Fruit fly (Drosophila melanogaster) whole organism, prepupa: Measurements from ENCODE around the gene Pex5.

Experiments
- CG4318 ChIP-seq: fragments of 200-800 bp; sonication (Bioruptor generic); optimal IDR thresholded peaks from 3 replicates; lab custom pipeline; 2017; ENCODE audit warnings: missing biosample characterization, mild to moderate bottlenecking, missing genetic modification characterization
- CG6163 ChIP-seq: fragments of 200-800 bp; sonication (Bioruptor generic); IDR thresholded peaks from 3 replicates; pipeline ENCODE4 v1.3.6; 2022; ENCODE audit warnings: missing biosample characterization, missing genetic modification characterization
- CG8632 ChIP-seq: fragments of 200-800 bp; sonication (Bioruptor generic); optimal IDR thresholded peaks from 3 replicates; lab custom pipeline; 2016; ENCODE audit warnings: missing biosample characterization, missing genetic modification characterization
- Hr39 ChIP-seq: fragments of 200-800 bp; sonication (Bioruptor generic); optimal IDR thresholded peaks from 2 replicates; lab custom pipeline; 2016; ENCODE audit warnings: missing biosample characterization, missing genetic modification characterization
- Sox102F ChIP-seq: fragments of 200-800 bp; sonication (Bioruptor generic); optimal IDR thresholded peaks from 2 replicates; lab custom pipeline; 2016; ENCODE audit warnings: missing biosample characterization, mild to moderate bottlenecking, missing genetic modification characterization
- acj6 ChIP-seq: fragments of 200-800 bp; sonication (Bioruptor generic); optimal IDR thresholded peaks from 3 replicates; lab custom pipeline; 2016; ENCODE audit warnings: missing biosample characterization, missing genetic modification characterization
- fd59A ChIP-seq: fragments of 200-800 bp; sonication (Bioruptor generic); optimal IDR thresholded peaks from 2 replicates; lab custom pipeline; 2017; ENCODE audit warnings: missing biosample characterization, mild to moderate bottlenecking, missing genetic modification characterization, missing genetic modification reagents
- svp ChIP-seq: fragments of 200-800 bp; sonication (Bioruptor generic); peaks from one replicate; lab custom pipeline; 2016; ENCODE audit warnings: missing biosample characterization, missing genetic modification characterization
- topi ChIP-seq: fragments of 200-800 bp; sonication (Bioruptor generic); optimal IDR thresholded peaks from 3 replicates; lab custom pipeline; 2016; ENCODE audit warnings: missing biosample characterization, missing genetic modification characterization

DNA sequence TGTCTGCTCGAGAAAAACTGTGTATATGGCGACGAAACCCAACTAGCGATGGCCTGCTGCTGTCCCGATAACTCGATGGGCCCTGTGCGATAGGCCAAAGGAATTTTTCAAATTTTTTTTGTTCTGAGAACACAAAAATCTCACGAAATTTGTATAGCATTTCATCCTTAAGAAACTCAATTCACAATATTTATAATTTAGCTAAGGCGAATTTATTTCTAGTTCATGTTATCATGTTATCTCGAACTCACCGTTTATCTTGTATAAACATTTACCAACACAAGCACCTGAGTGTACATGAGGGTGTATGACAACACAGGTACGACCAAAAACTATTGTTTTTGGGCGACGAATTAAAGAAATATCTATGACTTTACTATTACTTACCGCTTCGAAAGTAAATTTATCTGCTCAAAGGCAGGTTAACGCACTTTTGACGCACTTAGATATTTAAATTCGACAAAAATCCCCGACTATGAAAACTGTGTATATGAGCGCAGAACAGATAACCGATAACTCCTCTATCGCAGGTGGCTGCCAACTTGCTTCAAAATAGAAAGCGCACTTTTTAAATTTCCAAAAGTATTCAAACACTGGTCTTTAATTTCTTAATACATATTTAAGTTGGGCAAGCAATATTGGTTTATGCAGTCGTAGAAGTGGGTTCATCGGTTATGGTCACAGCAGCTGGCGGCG lies 31.4 kb upstream of the Pex5 start, which contains the start of gene arm:
- TF ChIP-seq CG4318 (GFP tag; lab: Kevin White, UChicago) (no peak), Hr39 (no peak), CG6163 (GFP tag; lab: Robert Waterston, UW) (no peak), fd59A (GFP tag; lab: Kevin White, UChicago) (no peak), CG8632 (GFP tag; lab: Kevin White, UChicago) (no peak), Sox102F (GFP tag; lab: Kevin White, UChicago) (no peak), acj6 (no peak), svp (GFP tag; lab: Kevin White, UChicago) (peak; percentile 75), topi (peak; percentile 11)
